Worm (Caenorhabditis elegans) whole organism, late embryonic: ENCODE measurements around the gene ell-1.

ENCODE experiments used
- C08G9.2 ChIP-seq: sonication (generic microtip); optimal IDR thresholded peaks from 2 replicates; lab custom pipeline; 2016; ENCODE audit warnings: mild to moderate bottlenecking, missing genetic modification characterization, moderate library complexity, missing compliant biosample characterization
- C38D4.7 ChIP-seq: fragments of 200-800 bp; sonication (Bioruptor generic); optimal IDR thresholded peaks from 2 replicates; lab custom pipeline; 2018; ENCODE audit warnings: mild to moderate bottlenecking, missing genetic modification characterization, moderate library complexity, missing compliant biosample characterization
- Y22D7AL.16 ChIP-seq: sonication (generic microtip); optimal IDR thresholded peaks from 2 replicates; lab custom pipeline; 2016; ENCODE audit warnings: missing genetic modification characterization, missing compliant biosample characterization
- ama-1 ChIP-seq: fragments of 150-350 bp; optimal IDR thresholded peaks from 2 replicates; lab custom pipeline; 2014
- ceh-30 ChIP-seq: fragments of 150-350 bp; optimal IDR thresholded peaks from 2 replicates; lab custom pipeline; 2014; ENCODE audit warnings: missing biosample characterization, missing genetic modification characterization
- ceh-6 ChIP-seq: fragments of 200-800 bp; sonication (Bioruptor generic); optimal IDR thresholded peaks from 2 replicates; lab custom pipeline; 2018; ENCODE audit warnings: mild to moderate bottlenecking, missing genetic modification characterization, missing compliant biosample characterization
- ceh-9 ChIP-seq: sonication (generic microtip); optimal IDR thresholded peaks from 2 replicates; lab custom pipeline; 2016; ENCODE audit warnings: mild to moderate bottlenecking, missing genetic modification characterization, inconsistent platforms, missing compliant biosample characterization
- pax-1 ChIP-seq: fragments of 150-350 bp; optimal IDR thresholded peaks from 2 replicates; lab custom pipeline; 2014; ENCODE audit warnings: missing biosample characterization, missing genetic modification characterization
- tbx-2 ChIP-seq: sonication (generic microtip); optimal IDR thresholded peaks from 2 replicates; lab custom pipeline; 2016; ENCODE audit warnings: missing genetic modification characterization, missing compliant biosample characterization
- ztf-16 ChIP-seq: sonication (generic microtip); optimal IDR thresholded peaks from 2 replicates; lab custom pipeline; 2017; ENCODE audit warnings: missing genetic modification characterization, missing compliant biosample characterization

DNA sequence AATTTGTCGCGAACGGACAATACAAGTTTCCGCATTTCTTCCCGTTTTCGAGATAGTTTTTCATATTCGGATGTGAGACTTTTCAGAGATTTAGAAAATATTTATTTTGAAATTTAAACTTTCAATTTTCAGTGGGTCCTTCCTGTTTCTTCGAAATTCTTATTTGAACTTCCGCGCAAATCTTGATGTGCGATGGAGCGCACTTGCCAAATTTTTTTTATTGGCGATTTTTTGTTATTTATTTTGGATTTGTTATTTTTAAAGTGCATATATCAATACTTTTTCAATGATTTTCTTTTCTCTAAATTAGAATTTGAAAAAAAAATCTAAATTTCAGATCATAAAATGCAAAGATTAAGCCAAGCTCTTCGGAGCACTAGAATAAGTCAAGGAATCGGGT is 36.9 kb upstream of the ell-1 start, which contains the start of gene sars-2:
- TF ChIP-seq tbx-2 (tag; lab: Kevin White, UChicago) (no peak), C38D4.7 (GFP tag; lab: Kevin White, UChicago) (no peak), ceh-30 (no peak), ama-1 (lab: Kevin White, UChicago) (no peak), C08G9.2 (no peak), ceh-6 (GFP tag; lab: Kevin White, UChicago) (no peak), ceh-9 (tag; lab: Kevin White, UChicago) (no peak), ztf-16 (tag; lab: Kevin White, UChicago) (no peak), Y22D7AL.16 (tag; lab: Kevin White, UChicago) (no peak), pax-1 (no peak)
